Fruit fly (Drosophila melanogaster): ENCODE data around the gene CG9853.

The CG9853 gene

DNA sequence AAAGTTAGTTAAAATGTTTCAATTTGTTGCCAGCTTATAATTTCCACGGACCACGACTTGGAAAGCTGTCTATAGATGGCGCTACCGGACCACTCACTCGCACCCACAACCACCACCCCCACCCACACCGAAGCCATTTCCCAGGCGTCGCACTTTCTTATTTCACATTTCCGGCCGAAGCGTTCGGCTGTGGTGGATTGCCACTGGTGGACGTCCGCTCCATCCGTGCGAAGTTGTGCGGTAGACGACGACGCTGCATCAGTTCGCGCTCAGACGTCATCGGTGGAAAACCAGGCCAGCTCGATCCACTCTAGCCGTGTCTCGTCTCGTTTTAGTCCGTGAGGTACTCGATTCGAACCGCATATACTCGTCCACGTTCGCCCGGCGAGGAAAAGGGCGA lies 42.2 kb downstream of the CG9853 start, which contains the start of gene CG1090:
Gene CG1090 (plus strand): TSS at position 259 of the 400 bp plus-strand sequence.
- TF ChIP-seq noc (tag; optimal IDR thresholded peaks at IDR 0.05), result no peak

- no peak for TF ChIP-seq noc (tag; optimal IDR thresholded peaks at IDR 0.05)
Measured at dm6 chr3R:4353569-4353968, 48.3 kb downstream of the CG9853 start.

dm6 chr3R:4350199-4350598 lies 51.6 kb downstream of the CG9853 start:
- no peak for TF ChIP-seq noc (tag; optimal IDR thresholded peaks at IDR 0.05)

All from whole organism, larva.